Worm (Caenorhabditis elegans): ENCODE results near the gene F52D10.4.

DNA sequence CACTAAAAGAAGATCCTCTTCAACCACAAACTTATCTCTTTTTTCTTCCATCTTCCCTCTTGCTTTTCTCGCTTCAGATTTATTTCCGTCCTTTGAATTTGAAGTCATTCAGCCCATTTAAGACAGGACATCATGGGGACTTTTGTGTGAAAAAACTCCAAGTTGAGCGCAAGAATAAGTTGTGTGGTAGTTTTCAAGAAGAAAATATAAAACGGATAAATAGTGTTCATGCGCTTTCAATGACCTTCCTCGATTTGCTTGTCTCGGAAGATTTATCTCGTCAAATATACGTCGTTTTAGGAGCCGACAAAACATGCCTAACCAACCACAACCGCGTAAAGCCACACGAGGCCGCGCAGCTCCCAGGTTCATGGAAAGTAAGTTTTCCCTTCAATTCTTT is 14.8 kb downstream of the F52D10.4 start, which contains the start of gene sto-6:
- TF ChIP-seq Y48G9A.11 (GFP tag; IDR thresholded peaks at IDR 0.05): no peak
- TF ChIP-seq F37D6.2 (tag; optimal IDR thresholded peaks at IDR 0.05): no peak
- no peak for TF ChIP-seq nhr-6 (tag; optimal IDR thresholded peaks at IDR 0.05)
- TF ChIP-seq ama-1 (optimal IDR thresholded peaks at IDR 0.05): no peak
- TF ChIP-seq lin-39 (tag; optimal IDR thresholded peaks at IDR 0.05): no peak
- no peak for TF ChIP-seq mep-1 (tag; optimal IDR thresholded peaks at IDR 0.05)
- no peak for TF ChIP-seq lir-3 (tag; optimal IDR thresholded peaks at IDR 0.05)
- no peak for TF ChIP-seq mxl-3 (GFP tag; optimal IDR thresholded peaks at IDR 0.05)
- no peak for TF ChIP-seq unc-62 (GFP tag; optimal IDR thresholded peaks at IDR 0.05 in 1 of 2)
- no peak for TF ChIP-seq unc-62 (tag; optimal IDR thresholded peaks at IDR 0.05)
